Fruit fly (Drosophila melanogaster) whole organism, embryonic: Measurements from ENCODE around the gene Frmd5.
A peak's percentile ranks its signal among the peaks of the same experiment; 100 is the strongest.

Experiments used
- Atf-2 ChIP-seq: fragments of 200-800 bp; sonication (Bioruptor generic); optimal IDR thresholded peaks from 2 replicates; lab custom pipeline; 2016; ENCODE audit warnings: missing biosample characterization, missing genetic modification characterization
- BEAF-32 ChIP-seq: fragments of 200-800 bp; sonication (Bioruptor generic); optimal IDR thresholded peaks from 3 replicates; lab custom pipeline; 2017; ENCODE audit warnings: missing biosample characterization, missing genetic modification characterization, mild to moderate bottlenecking, moderate library complexity, missing genetic modification reagents
- C15 ChIP-seq: fragments of 200-800 bp; sonication (Bioruptor generic); IDR thresholded peaks from 3 replicates; pipeline ENCODE4 v1.3.6; 2022; ENCODE audit warnings: missing biosample characterization, missing genetic modification characterization
- CG10274 ChIP-seq: fragments of 200-800 bp; sonication (Bioruptor generic); optimal IDR thresholded peaks from 3 replicates; lab custom pipeline; 2017; ENCODE audit warnings: missing biosample characterization, mild to moderate bottlenecking, missing genetic modification characterization
- CG12391 ChIP-seq: fragments of 200-800 bp; sonication (Bioruptor generic); optimal IDR thresholded peaks from 3 replicates; lab custom pipeline; 2018; ENCODE audit warnings: missing biosample characterization, mild to moderate bottlenecking, missing genetic modification characterization, moderate library complexity
- CG12769 ChIP-seq: fragments of 200-800 bp; sonication (Bioruptor generic); optimal IDR thresholded peaks from 2 replicates; lab custom pipeline; 2019; ENCODE audit warnings: missing biosample characterization, mild to moderate bottlenecking, missing genetic modification characterization, moderate library complexity
- CG13424 ChIP-seq: fragments of 200-800 bp; sonication (Bioruptor generic); optimal IDR thresholded peaks from 2 replicates; lab custom pipeline; 2019; ENCODE audit warnings: missing biosample characterization, mild to moderate bottlenecking, missing genetic modification characterization, moderate library complexity
- CG14667 ChIP-seq: fragments of 200-800 bp; sonication (Bioruptor generic); IDR thresholded peaks from 2 replicates; pipeline ENCODE4 v1.3.6; 2022; ENCODE audit warnings: missing biosample characterization, missing genetic modification characterization
- CG15073 ChIP-seq: fragments of 200-800 bp; sonication (Bioruptor generic); optimal IDR thresholded peaks from 2 replicates; lab custom pipeline; 2016; ENCODE audit warnings: missing biosample characterization, missing genetic modification characterization
- CG15696 ChIP-seq: fragments of 200-800 bp; sonication (Bioruptor generic); optimal IDR thresholded peaks from 2 replicates; lab custom pipeline; 2019; ENCODE audit warnings: missing biosample characterization, mild to moderate bottlenecking, missing genetic modification characterization, moderate library complexity
- CG16779 ChIP-seq: fragments of 200-800 bp; sonication (Bioruptor generic); IDR thresholded peaks from 2 replicates; pipeline ENCODE4 v1.3.6; 2022; ENCODE audit warnings: missing biosample characterization, missing genetic modification characterization
- CG16863 ChIP-seq: fragments of 200-800 bp; sonication (Bioruptor generic); optimal IDR thresholded peaks from 3 replicates; lab custom pipeline; 2016; ENCODE audit warnings: missing biosample characterization, missing genetic modification characterization
- CG2678 ChIP-seq: fragments of 200-800 bp; sonication (Bioruptor generic); optimal IDR thresholded peaks from 3 replicates; lab custom pipeline; 2019; ENCODE audit warnings: missing biosample characterization, mild to moderate bottlenecking, missing genetic modification characterization, moderate library complexity
- CG2875 ChIP-seq: fragments of 200-800 bp; sonication (Bioruptor generic); optimal IDR thresholded peaks from 2 replicates; lab custom pipeline; 2017; ENCODE audit warnings: missing biosample characterization, mild to moderate bottlenecking, missing genetic modification characterization, missing genetic modification reagents
- CG3065 ChIP-seq: fragments of 200-800 bp; sonication (Bioruptor generic); optimal IDR thresholded peaks from 2 replicates; lab custom pipeline; 2016; ENCODE audit warnings: missing biosample characterization, missing genetic modification characterization
- CG31224 ChIP-seq: fragments of 200-800 bp; sonication (Bioruptor generic); IDR thresholded peaks from 2 replicates; pipeline ENCODE4 v1.3.6; 2022; ENCODE audit warnings: missing biosample characterization, missing genetic modification characterization
- CG43689 ChIP-seq: fragments of 200-800 bp; sonication (Bioruptor generic); IDR thresholded peaks from 2 replicates; pipeline ENCODE4 v1.3.6; 2022; ENCODE audit warnings: missing biosample characterization, missing genetic modification characterization
- CG4404 ChIP-seq: fragments of 200-800 bp; sonication (Bioruptor generic); IDR thresholded peaks from 2 replicates; pipeline ENCODE4 v1.3.6; 2022; ENCODE audit warnings: missing biosample characterization, missing genetic modification characterization
- CG4424 ChIP-seq: fragments of 200-800 bp; sonication (Bioruptor generic); optimal IDR thresholded peaks from 3 replicates; lab custom pipeline; 2016; ENCODE audit warnings: missing biosample characterization, missing genetic modification characterization
- CG4854 ChIP-seq: fragments of 200-800 bp; sonication (Bioruptor generic); optimal IDR thresholded peaks from 2 replicates; lab custom pipeline; 2016; ENCODE audit warnings: missing biosample characterization, missing genetic modification characterization, inconsistent platforms
- CG6175 ChIP-seq: fragments of 200-800 bp; sonication (Bioruptor generic); IDR thresholded peaks from 3 replicates; pipeline ENCODE4 v1.3.6; 2022; ENCODE audit warnings: missing biosample characterization, missing genetic modification characterization
- CG6683 ChIP-seq: fragments of 200-800 bp; sonication (Bioruptor generic); optimal IDR thresholded peaks from 2 replicates; lab custom pipeline; 2017; ENCODE audit warnings: missing biosample characterization, mild to moderate bottlenecking, missing genetic modification characterization, missing genetic modification reagents
- CG8478 ChIP-seq: fragments of >200 bp; optimal IDR thresholded peaks from 2 replicates; lab custom pipeline; 2018
- CG9215 ChIP-seq: fragments of 200-800 bp; sonication (Bioruptor generic); IDR thresholded peaks from 2 replicates; pipeline ENCODE4 v1.3.6; 2022; ENCODE audit warnings: missing biosample characterization, missing genetic modification characterization
- CG9817 ChIP-seq: fragments of 200-800 bp; sonication (Bioruptor generic); optimal IDR thresholded peaks from 2 replicates; lab custom pipeline; 2018; ENCODE audit warnings: missing biosample characterization, mild to moderate bottlenecking, missing genetic modification characterization, moderate library complexity
- Chrac-16 ChIP-seq: fragments of 200-800 bp; sonication (Bioruptor generic); optimal IDR thresholded peaks from 3 replicates; lab custom pipeline; 2016; ENCODE audit warnings: missing biosample characterization, missing genetic modification characterization
- Dip3 ChIP-seq: fragments of 200-800 bp; sonication (Bioruptor generic); optimal IDR thresholded peaks from 3 replicates; lab custom pipeline; 2016; ENCODE audit warnings: missing biosample characterization, missing genetic modification characterization
- E2f2 ChIP-seq: fragments of 200-800 bp; sonication (Bioruptor generic); IDR thresholded peaks from 2 replicates; pipeline ENCODE4 v1.3.6; 2022; ENCODE audit warnings: missing biosample characterization, missing genetic modification characterization
- Fer1 ChIP-seq: fragments of 200-800 bp; sonication (Bioruptor generic); optimal IDR thresholded peaks from 2 replicates; lab custom pipeline; 2017; ENCODE audit warnings: missing biosample characterization, mild to moderate bottlenecking, missing genetic modification characterization
- Lhr ChIP-seq: fragments of 200-800 bp; sonication (Bioruptor generic); optimal IDR thresholded peaks from 3 replicates; lab custom pipeline; 2017; ENCODE audit warnings: mild to moderate bottlenecking, missing biosample characterization, missing genetic modification reagents, missing genetic modification characterization
- Mrtf ChIP-seq: fragments of 200-800 bp; sonication (Bioruptor generic); IDR thresholded peaks from 3 replicates; pipeline ENCODE4 v1.3.6; 2022; ENCODE audit warnings: missing biosample characterization, missing genetic modification characterization
- NC2β ChIP-seq: fragments of 200-800 bp; sonication (Bioruptor generic); optimal IDR thresholded peaks from 2 replicates; lab custom pipeline; 2016; ENCODE audit warnings: missing biosample characterization, missing genetic modification characterization
- NfI ChIP-seq: fragments of 200-800 bp; sonication (Bioruptor generic); optimal IDR thresholded peaks from 3 replicates; lab custom pipeline; 2018; ENCODE audit warnings: missing biosample characterization, mild to moderate bottlenecking, missing genetic modification characterization, moderate library complexity
- Oaz ChIP-seq: fragments of 200-800 bp; sonication (Bioruptor generic); IDR thresholded peaks from 2 replicates; pipeline ENCODE4 v1.3.6; 2022; ENCODE audit warnings: missing biosample characterization, missing genetic modification characterization
- Optix ChIP-seq: fragments of 200-800 bp; sonication (Bioruptor generic); IDR thresholded peaks from 3 replicates; pipeline ENCODE4 v1.3.6; 2022; ENCODE audit warnings: missing biosample characterization, missing genetic modification characterization
- Spps ChIP-seq: fragments of 200-800 bp; sonication (Bioruptor generic); optimal IDR thresholded peaks from 2 replicates; lab custom pipeline; 2018; ENCODE audit warnings: missing biosample characterization, mild to moderate bottlenecking, missing genetic modification characterization
- Sry-β ChIP-seq: fragments of 200-800 bp; sonication (Bioruptor generic); optimal IDR thresholded peaks from 2 replicates; lab custom pipeline; 2018; ENCODE audit warnings: missing biosample characterization, mild to moderate bottlenecking, missing genetic modification characterization, moderate library complexity
- YL-1 ChIP-seq: fragments of 200-800 bp; sonication (Bioruptor generic); optimal IDR thresholded peaks from 3 replicates; lab custom pipeline; 2017; ENCODE audit warnings: missing biosample characterization, mild to moderate bottlenecking, missing genetic modification characterization
- ase ChIP-seq: fragments of 200-800 bp; sonication (Bioruptor generic); IDR thresholded peaks from 3 replicates; pipeline ENCODE4 v1.3.6; 2022; ENCODE audit warnings: missing biosample characterization, missing genetic modification characterization
- bab2 ChIP-seq: fragments of 200-800 bp; sonication (Bioruptor generic); optimal IDR thresholded peaks from 2 replicates; lab custom pipeline; 2016; ENCODE audit warnings: missing biosample characterization, missing genetic modification characterization
- eyg ChIP-seq: fragments of 200-800 bp; sonication (Bioruptor generic); optimal IDR thresholded peaks from 3 replicates; lab custom pipeline; 2016; ENCODE audit warnings: missing biosample characterization, missing genetic modification characterization
- fd3F ChIP-seq: fragments of 200-800 bp; sonication (Bioruptor generic); optimal IDR thresholded peaks from 2 replicates; lab custom pipeline; 2018; ENCODE audit warnings: missing biosample characterization, mild to moderate bottlenecking, missing genetic modification characterization, moderate library complexity
- gem ChIP-seq: fragments of 200-800 bp; sonication (Bioruptor generic); optimal IDR thresholded peaks from 2 replicates; lab custom pipeline; 2019; ENCODE audit warnings: missing biosample characterization, mild to moderate bottlenecking, missing genetic modification characterization, moderate library complexity
- lmd ChIP-seq: fragments of 200-800 bp; sonication (Bioruptor generic); IDR thresholded peaks from 2 replicates; pipeline ENCODE4 v1.3.6; 2022; ENCODE audit warnings: missing biosample characterization, missing genetic modification characterization
- mld ChIP-seq: fragments of 200-800 bp; sonication (Bioruptor generic); IDR thresholded peaks from 3 replicates; pipeline ENCODE4 v1.3.6; 2022; ENCODE audit warnings: missing biosample characterization, missing genetic modification characterization; ENCODE audit not compliant: partially characterized antibody
- nom ChIP-seq: fragments of 200-800 bp; sonication (Bioruptor generic); optimal IDR thresholded peaks from 2 replicates; lab custom pipeline; 2017; ENCODE audit warnings: missing biosample characterization, missing genetic modification characterization, mild to moderate bottlenecking, moderate library complexity, missing genetic modification reagents
- pnt ChIP-seq: fragments of 200-800 bp; sonication (Bioruptor generic); optimal IDR thresholded peaks from 3 replicates; lab custom pipeline; 2016; ENCODE audit warnings: missing biosample characterization, missing genetic modification characterization
- pros ChIP-seq: fragments of 200-800 bp; sonication (Bioruptor generic); optimal IDR thresholded peaks from 3 replicates; lab custom pipeline; 2019; ENCODE audit warnings: missing biosample characterization, mild to moderate bottlenecking, missing genetic modification characterization, moderate library complexity
- scrt ChIP-seq: fragments of 200-800 bp; sonication (Bioruptor generic); optimal IDR thresholded peaks from 2 replicates; lab custom pipeline; 2018; ENCODE audit warnings: missing biosample characterization, mild to moderate bottlenecking, missing genetic modification characterization, moderate library complexity
- toy ChIP-seq: fragments of 200-800 bp; sonication (Bioruptor generic); IDR thresholded peaks from 2 replicates; pipeline ENCODE4 v1.3.6; 2022; ENCODE audit warnings: missing biosample characterization, missing genetic modification characterization

The Frmd5 gene

dm6 chr2L:10375464-10376236 lies 31.4 kb downstream of the Frmd5 start, which contains the start of the genes CG33303 and dpr19 (continued):
- no peak for TF ChIP-seq CG6175 (GFP tag; lab: Robert Waterston, UW)
- TF ChIP-seq CG9215 (GFP tag; lab: Robert Waterston, UW): no peak
- peak; percentile 79 for TF ChIP-seq CG15696 (tag; lab: Kevin White, UChicago)
- TF ChIP-seq Spps (tag; lab: Kevin White, UChicago): peak; percentile 67
- TF ChIP-seq CG12391: peak; percentile 92
- no peak for TF ChIP-seq CG16779 (GFP tag; lab: Robert Waterston, UW)
- no peak for TF ChIP-seq NC2β (GFP tag; lab: Kevin White, UChicago)
- no peak for TF ChIP-seq CG43689 (GFP tag; lab: Robert Waterston, UW)
- no peak for TF ChIP-seq CG12769 (tag; lab: Kevin White, UChicago)
- TF ChIP-seq pnt (GFP tag; lab: Kevin White, UChicago): no peak
- TF ChIP-seq toy (GFP tag; lab: Robert Waterston, UW): no peak
- peak; percentile 26 for TF ChIP-seq pros (GFP tag; lab: Kevin White, UChicago)
- no peak for TF ChIP-seq CG4404 (GFP tag; lab: Robert Waterston, UW)
- TF ChIP-seq CG31224 (GFP tag; lab: Robert Waterston, UW): peak; percentile 41; the same call in 1 of the 2 replicates
- peak; percentile 58 for TF ChIP-seq fd3F (GFP tag; lab: Kevin White, UChicago)
- peak; percentile 59 for TF ChIP-seq scrt
- TF ChIP-seq Oaz: no peak
- peak; percentile 45 for TF ChIP-seq NfI
- no peak for TF ChIP-seq CG8478 (lab: Kevin White, UChicago)
- peak; percentile 85 for TF ChIP-seq Fer1 (GFP tag; lab: Kevin White, UChicago)
- no peak for TF ChIP-seq CG3065
- no peak for TF ChIP-seq CG4854 (GFP tag; lab: Kevin White, UChicago)
- no peak for TF ChIP-seq ase
- no peak for TF ChIP-seq Dip3 (GFP tag; lab: Kevin White, UChicago)
- TF ChIP-seq CG4424: peak; percentile 71
- no peak for TF ChIP-seq Mrtf (GFP tag; lab: Robert Waterston, UW)
- TF ChIP-seq Chrac-16 (GFP tag; lab: Kevin White, UChicago): peak; percentile 38
- peak; percentile 19 for TF ChIP-seq BEAF-32
- no peak for TF ChIP-seq Sry-β (GFP tag; lab: Kevin White, UChicago)
- TF ChIP-seq CG2875: peak; percentile 36
- no peak for TF ChIP-seq CG16863 (GFP tag; lab: Kevin White, UChicago)
- TF ChIP-seq mld (GFP tag; lab: Robert Waterston, UW): no peak
- TF ChIP-seq nom (GFP tag; lab: Kevin White, UChicago): peak; percentile 32
- TF ChIP-seq CG13424 (tag; lab: Kevin White, UChicago): peak; percentile 89
- TF ChIP-seq bab2: no peak
- TF ChIP-seq eyg: no peak
- no peak for TF ChIP-seq CG10274
- peak; percentile 92 for TF ChIP-seq gem (tag; lab: Kevin White, UChicago)
- no peak for TF ChIP-seq Optix (GFP tag; lab: Robert Waterston, UW)
- TF ChIP-seq CG15073: no peak
- peak; percentile 59 for TF ChIP-seq CG9817 (tag; lab: Kevin White, UChicago)
- peak; percentile 55 for TF ChIP-seq Lhr (GFP tag; lab: Kevin White, UChicago)
- TF ChIP-seq CG2678 (tag; lab: Kevin White, UChicago): peak; percentile 90
- TF ChIP-seq E2f2 (GFP tag; lab: Robert Waterston, UW): peak; percentile 42
- no peak for TF ChIP-seq C15
- TF ChIP-seq Atf-2 (GFP tag; lab: Kevin White, UChicago): no peak
- no peak; the same call in 1 of the 2 replicates for TF ChIP-seq CG14667 (GFP tag; lab: Robert Waterston, UW)
- TF ChIP-seq lmd (GFP tag; lab: Robert Waterston, UW): peak; percentile 52; the same call in 1 of the 2 replicates
- peak; percentile 85 for TF ChIP-seq YL-1 (GFP tag; lab: Kevin White, UChicago)
- TF ChIP-seq CG6683 (GFP tag; lab: Kevin White, UChicago): peak; percentile 68
